Fruit fly (Drosophila melanogaster) whole organism, embryonic: ENCODE results near the gene CG12438.

Experiments used
- Abd-B ChIP-seq: fragments of 200-800 bp; sonication (Bioruptor generic); optimal IDR thresholded peaks from 2 replicates; lab custom pipeline; 2018; ENCODE audit warnings: missing biosample characterization, mild to moderate bottlenecking, missing genetic modification characterization, moderate library complexity
- Aef1 ChIP-seq: fragments of 200-800 bp; sonication (Bioruptor generic); IDR thresholded peaks from 3 replicates; pipeline ENCODE4 v1.3.6; 2022; ENCODE audit warnings: missing biosample characterization, missing genetic modification characterization
- Asciz ChIP-seq: fragments of 200-800 bp; sonication (Bioruptor generic); optimal IDR thresholded peaks from 2 replicates; lab custom pipeline; 2017; ENCODE audit warnings: missing biosample characterization, mild to moderate bottlenecking, missing genetic modification characterization, missing genetic modification reagents
- CG11398 ChIP-seq: fragments of 200-800 bp; sonication (Bioruptor generic); optimal IDR thresholded peaks from 2 replicates; lab custom pipeline; 2016; ENCODE audit warnings: missing biosample characterization, missing genetic modification characterization
- CG14667 ChIP-seq: fragments of 200-800 bp; sonication (Bioruptor generic); IDR thresholded peaks from 2 replicates; pipeline ENCODE4 v1.3.6; 2022; ENCODE audit warnings: missing biosample characterization, missing genetic modification characterization
- CG14710 ChIP-seq: fragments of 200-800 bp; sonication (Bioruptor generic); optimal IDR thresholded peaks from 3 replicates; lab custom pipeline; 2019; ENCODE audit warnings: missing biosample characterization, mild to moderate bottlenecking, missing genetic modification characterization, moderate library complexity
- CG16779 ChIP-seq: fragments of 200-800 bp; sonication (Bioruptor generic); IDR thresholded peaks from 2 replicates; pipeline ENCODE4 v1.3.6; 2022; ENCODE audit warnings: missing biosample characterization, missing genetic modification characterization
- CG17912 ChIP-seq: fragments of 200-800 bp; sonication (Bioruptor generic); optimal IDR thresholded peaks from 2 replicates; lab custom pipeline; 2018; ENCODE audit warnings: missing biosample characterization, mild to moderate bottlenecking, missing genetic modification characterization
- CG18764 ChIP-seq: fragments of 200-800 bp; sonication (Bioruptor generic); optimal IDR thresholded peaks from 3 replicates; lab custom pipeline; 2016; ENCODE audit warnings: missing biosample characterization, missing genetic modification characterization
- CG34224 ChIP-seq: fragments of 200-800 bp; sonication (Bioruptor generic); IDR thresholded peaks from 3 replicates; pipeline ENCODE4 v1.3.6; 2022; ENCODE audit warnings: missing biosample characterization, missing genetic modification characterization; ENCODE audit not compliant: partially characterized antibody
- CG4282 ChIP-seq: fragments of 200-800 bp; sonication (Bioruptor generic); optimal IDR thresholded peaks from 2 replicates; lab custom pipeline; 2016; ENCODE audit warnings: missing biosample characterization, missing genetic modification characterization
- CG4617 ChIP-seq: fragments of 200-800 bp; sonication (Bioruptor generic); optimal IDR thresholded peaks from 3 replicates; lab custom pipeline; 2016; ENCODE audit warnings: missing biosample characterization, missing genetic modification characterization, borderline replicate concordance
- CG6765 ChIP-seq: fragments of 200-800 bp; sonication (Bioruptor generic); optimal IDR thresholded peaks from 3 replicates; lab custom pipeline; 2017; ENCODE audit warnings: missing biosample characterization, mild to moderate bottlenecking, missing genetic modification characterization
- CG6854 ChIP-seq: fragments of 200-800 bp; sonication (Bioruptor generic); optimal IDR thresholded peaks from 3 replicates; lab custom pipeline; 2017; ENCODE audit warnings: missing biosample characterization, mild to moderate bottlenecking, missing genetic modification characterization
- CG9727 ChIP-seq: fragments of 200-800 bp; sonication (Bioruptor generic); optimal IDR thresholded peaks from 3 replicates; lab custom pipeline; 2017; ENCODE audit warnings: missing biosample characterization, mild to moderate bottlenecking, missing genetic modification characterization
- CG9817 ChIP-seq: fragments of 200-800 bp; sonication (Bioruptor generic); optimal IDR thresholded peaks from 2 replicates; lab custom pipeline; 2018; ENCODE audit warnings: missing biosample characterization, mild to moderate bottlenecking, missing genetic modification characterization, moderate library complexity
- CG9876 ChIP-seq: fragments of 200-800 bp; sonication (Bioruptor generic); optimal IDR thresholded peaks from 2 replicates; lab custom pipeline; 2016; ENCODE audit warnings: missing biosample characterization, missing genetic modification characterization
- Deaf1 ChIP-seq: fragments of 200-800 bp; optimal IDR thresholded peaks from 3 replicates; lab custom pipeline; 2019; ENCODE audit warnings: missing biosample characterization, mild to moderate bottlenecking, missing genetic modification characterization, moderate library complexity
- Ets65A ChIP-seq: fragments of 200-800 bp; sonication (Bioruptor generic); peaks from one replicate; lab custom pipeline; 2016; ENCODE audit warnings: missing biosample characterization, missing genetic modification characterization
- HLH3B ChIP-seq: fragments of 200-800 bp; sonication (Bioruptor generic); IDR thresholded peaks from 2 replicates; pipeline ENCODE4 v1.3.6; 2022; ENCODE audit warnings: missing biosample characterization, missing genetic modification characterization
- Hmx ChIP-seq: fragments of 200-800 bp; sonication (Bioruptor generic); optimal IDR thresholded peaks from 2 replicates; lab custom pipeline; 2016; ENCODE audit warnings: missing biosample characterization, missing genetic modification characterization
- Jarid2 ChIP-seq: fragments of 200-800 bp; sonication (Bioruptor generic); optimal IDR thresholded peaks from 3 replicates; lab custom pipeline; 2017; ENCODE audit warnings: mild to moderate bottlenecking, missing biosample characterization, missing genetic modification reagents, missing genetic modification characterization
- Med ChIP-seq: fragments of 200-800 bp; sonication (Bioruptor generic); peaks from one replicate; lab custom pipeline; 2016; ENCODE audit warnings: missing biosample characterization, missing genetic modification characterization, mild to moderate bottlenecking, inconsistent platforms, moderate library complexity
- Oaz ChIP-seq: fragments of 200-800 bp; sonication (Bioruptor generic); IDR thresholded peaks from 2 replicates; pipeline ENCODE4 v1.3.6; 2022; ENCODE audit warnings: missing biosample characterization, missing genetic modification characterization
- Opbp ChIP-seq: fragments of 200-800 bp; sonication (Bioruptor generic); IDR thresholded peaks from 3 replicates; pipeline ENCODE4 v1.3.6; 2022; ENCODE audit warnings: missing biosample characterization, missing genetic modification characterization; ENCODE audit not compliant: partially characterized antibody
- ac ChIP-seq: fragments of 200-800 bp; sonication (Bioruptor generic); optimal IDR thresholded peaks from 3 replicates; lab custom pipeline; 2017; ENCODE audit warnings: missing biosample characterization, mild to moderate bottlenecking, missing genetic modification characterization
- bowl ChIP-seq: fragments of 200-800 bp; sonication (Bioruptor generic); IDR thresholded peaks from 2 replicates; pipeline ENCODE4 v1.3.6; 2022; ENCODE audit warnings: missing biosample characterization, missing genetic modification characterization
- cg ChIP-seq: fragments of 200-800 bp; sonication (Bioruptor generic); optimal IDR thresholded peaks from 3 replicates; lab custom pipeline; 2019; ENCODE audit warnings: missing biosample characterization, mild to moderate bottlenecking, missing genetic modification characterization, moderate library complexity
- corto ChIP-seq: fragments of 200-800 bp; sonication (Bioruptor generic); optimal IDR thresholded peaks from 2 replicates; lab custom pipeline; 2016; ENCODE audit warnings: missing biosample characterization, mild to moderate bottlenecking, missing genetic modification characterization, moderate library complexity
- crc ChIP-seq: fragments of 200-800 bp; sonication (Bioruptor generic); optimal IDR thresholded peaks from 2 replicates; lab custom pipeline; 2016; ENCODE audit warnings: missing biosample characterization, missing genetic modification characterization
- croc ChIP-seq: fragments of 200-800 bp; sonication (Bioruptor generic); conservative IDR thresholded peaks from 3 replicates; pipeline ENCODE4 v1.3.6; 2022; ENCODE audit warnings: missing biosample characterization, missing genetic modification characterization
- hbn ChIP-seq: fragments of 200-800 bp; sonication (Bioruptor generic); IDR thresholded peaks from 2 replicates; pipeline ENCODE4 v1.3.6; 2022; ENCODE audit warnings: missing biosample characterization, missing genetic modification characterization; ENCODE audit not compliant: partially characterized antibody
- ind ChIP-seq: fragments of 200-800 bp; sonication (Bioruptor generic); optimal IDR thresholded peaks from 3 replicates; lab custom pipeline; 2016; ENCODE audit warnings: missing biosample characterization, missing genetic modification characterization
- inv ChIP-seq: fragments of 200-800 bp; sonication (Bioruptor generic); IDR thresholded peaks from 2 replicates; pipeline ENCODE4 v1.3.6; 2022; ENCODE audit warnings: missing biosample characterization, missing genetic modification characterization; ENCODE audit not compliant: partially characterized antibody
- jing ChIP-seq: fragments of 200-800 bp; sonication (Bioruptor generic); optimal IDR thresholded peaks from 2 replicates; lab custom pipeline; 2018; ENCODE audit warnings: missing biosample characterization, mild to moderate bottlenecking, missing genetic modification characterization
- klu ChIP-seq: fragments of 200-800 bp; sonication (Bioruptor generic); IDR thresholded peaks from 2 replicates; pipeline ENCODE4 v1.3.6; 2022; ENCODE audit warnings: missing biosample characterization, missing genetic modification characterization
- lola ChIP-seq, 3 experiments: fragments of >200 bp in 2 of 3; fragments of 200-800 bp in 1 of 3; sonication (Bioruptor generic) in 1 of 3; optimal IDR thresholded peaks; 2 replicates each; lab custom pipeline; 2017 to 2019; ENCODE audit warnings: missing biosample characterization in 3 of 3, missing genetic modification characterization in 3 of 3, mild to moderate bottlenecking in 1 of 3, moderate library complexity in 1 of 3
- mld ChIP-seq: fragments of 200-800 bp; sonication (Bioruptor generic); IDR thresholded peaks from 3 replicates; pipeline ENCODE4 v1.3.6; 2022; ENCODE audit warnings: missing biosample characterization, missing genetic modification characterization; ENCODE audit not compliant: partially characterized antibody
- pan ChIP-seq, 4 experiments: fragments of >200 bp in 3 of 4; fragments of 200-800 bp in 1 of 4; sonication (Bioruptor generic) in 1 of 4; optimal IDR thresholded peaks in 3 of 4; IDR thresholded peaks in 1 of 4; 2 replicates each; pipeline versions ENCODE4 v1.3.6 to Lab custom; 2017 to 2022; ENCODE audit warnings: missing biosample characterization in 2 of 4, missing genetic modification characterization in 2 of 4, mixed read lengths in 1 of 4
- prd ChIP-seq, 3 experiments: fragments of >200 bp in 2 of 3; fragments of 200-800 bp in 1 of 3; sonication (Bioruptor generic) in 1 of 3; optimal IDR thresholded peaks in 2 of 3; IDR thresholded peaks in 1 of 3; 2 replicates in 2 of 3; 3 replicates in 1 of 3; pipeline versions ENCODE4 v1.3.6 to Lab custom; 2017 to 2022; ENCODE audit warnings: missing biosample characterization in 1 of 3, missing genetic modification characterization in 1 of 3
- pros ChIP-seq: fragments of 200-800 bp; sonication (Bioruptor generic); optimal IDR thresholded peaks from 3 replicates; lab custom pipeline; 2019; ENCODE audit warnings: missing biosample characterization, mild to moderate bottlenecking, missing genetic modification characterization, moderate library complexity
- sisA ChIP-seq: fragments of 200-800 bp; sonication (Bioruptor generic); IDR thresholded peaks from 2 replicates; pipeline ENCODE4 v1.3.6; 2022; ENCODE audit warnings: missing biosample characterization, missing genetic modification characterization
- ttk ChIP-seq: fragments of 200-800 bp; sonication (Bioruptor generic); IDR thresholded peaks from 2 replicates; pipeline ENCODE4 v2.1.2; 2022; ENCODE audit warnings: missing biosample characterization, missing genetic modification characterization
- tup ChIP-seq: fragments of 200-800 bp; sonication (Bioruptor generic); optimal IDR thresholded peaks from 2 replicates; lab custom pipeline; 2016; ENCODE audit warnings: missing biosample characterization, mild to moderate bottlenecking, missing genetic modification characterization, moderate library complexity
- usp ChIP-seq: fragments of >200 bp; optimal IDR thresholded peaks from 2 replicates; lab custom pipeline; 2017; ENCODE audit warnings: missing biosample characterization, missing genetic modification characterization
- wdn ChIP-seq: fragments of 200-800 bp; sonication (Bioruptor generic); IDR thresholded peaks from 2 replicates; pipeline ENCODE4 v1.3.6; 2022; ENCODE audit warnings: missing biosample characterization, missing genetic modification characterization
- z ChIP-seq: fragments of 200-800 bp; sonication (Bioruptor generic); IDR thresholded peaks from 3 replicates; pipeline ENCODE4 v1.3.6; 2022; ENCODE audit warnings: missing biosample characterization, missing genetic modification characterization

CG12438 gene

DNA sequence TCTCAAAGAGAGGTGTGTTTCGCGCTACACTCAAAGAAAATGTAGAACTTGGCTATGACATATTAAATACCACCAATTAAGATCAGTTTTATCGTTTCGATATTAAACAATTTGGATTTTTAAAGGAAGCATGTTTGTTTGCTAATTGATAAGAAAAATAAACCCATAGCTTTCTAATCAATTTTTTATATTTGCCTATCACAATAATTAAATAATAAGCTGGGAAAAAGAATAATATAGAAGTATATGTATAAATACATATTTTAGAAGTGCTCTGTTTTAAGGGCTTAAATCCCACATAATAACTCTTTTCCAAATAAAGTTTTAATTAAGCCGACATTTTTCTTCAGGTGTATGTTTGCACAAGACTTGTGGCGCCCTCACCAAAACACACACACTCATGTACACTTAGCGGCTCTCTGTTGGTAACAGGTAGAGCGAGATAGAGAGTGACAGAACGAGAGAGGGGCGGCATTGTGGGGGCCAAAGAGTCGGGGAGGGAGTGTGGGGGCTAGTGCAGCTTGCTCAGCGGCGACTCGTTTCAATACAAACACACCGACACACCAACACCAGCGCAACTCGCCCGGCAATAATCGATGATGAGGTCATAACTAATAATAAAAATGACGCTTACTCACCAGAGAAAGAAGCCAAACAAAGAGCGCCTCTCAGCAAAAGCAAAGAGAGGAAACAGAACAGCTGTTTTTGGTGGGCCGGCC lies 34.3 kb upstream of the CG12438 start (continued):
- no peak for TF ChIP-seq prd (optimal IDR thresholded peaks at IDR 0.05; lab: Kevin White, UChicago)
- TF ChIP-seq prd (GFP tag; IDR thresholded peaks at IDR 0.05; lab: Robert Waterston, UW) = peak; percentile 74
- TF ChIP-seq inv = no peak
- TF ChIP-seq Abd-B (GFP tag; lab: Kevin White, UChicago) = peak; percentile 86
- TF ChIP-seq z (GFP tag; lab: Robert Waterston, UW) = 0 out of 3 replicates have a peak, but pooled peaks have one; percentile 37
- peak; percentile 83 for TF ChIP-seq klu (GFP tag; lab: Robert Waterston, UW)
- TF ChIP-seq CG17912 (GFP tag; lab: Kevin White, UChicago) = no peak
- no peak for TF ChIP-seq Opbp (GFP tag; lab: Robert Waterston, UW)
- TF ChIP-seq CG18764 (GFP tag; lab: Kevin White, UChicago) = peak; percentile 71
- peak; percentile 8; the same call in 1 of the 2 replicates for TF ChIP-seq Oaz (GFP tag; lab: Robert Waterston, UW)
- peak; percentile 75; the same call in 1 of the 2 replicates for TF ChIP-seq HLH3B
- TF ChIP-seq jing (GFP tag; lab: Kevin White, UChicago) = peak; percentile 43
- TF ChIP-seq tup (GFP tag; lab: Kevin White, UChicago) = peak; percentile 30
- TF ChIP-seq CG4617 (GFP tag; lab: Kevin White, UChicago) = peak; percentile 60
- TF ChIP-seq Asciz (GFP tag; lab: Kevin White, UChicago) = peak; percentile 87
- TF ChIP-seq Hmx = peak; percentile 66
- TF ChIP-seq Med (GFP tag; lab: Kevin White, UChicago) = peak; percentile 90
- TF ChIP-seq ttk (GFP tag; lab: Robert Waterston, UW) = peak; percentile 73; the same call in 1 of the 2 replicates
- peak; percentile 95 for TF ChIP-seq cg
- peak; percentile 87 for TF ChIP-seq CG6765
- TF ChIP-seq CG9817 (tag; lab: Kevin White, UChicago) = peak; percentile 86
- peak; percentile 96 for TF ChIP-seq CG9727 (GFP tag; lab: Kevin White, UChicago)
- no peak for TF ChIP-seq bowl (GFP tag; lab: Robert Waterston, UW)
- TF ChIP-seq Deaf1 (tag; lab: Kevin White, UChicago) = peak; percentile 80
- TF ChIP-seq CG34224 = peak; percentile 76
- TF ChIP-seq CG11398 (GFP tag; lab: Kevin White, UChicago) = no peak
- no peak for TF ChIP-seq CG9876
- TF ChIP-seq CG16779 (GFP tag; lab: Robert Waterston, UW) = peak; percentile 58
- TF ChIP-seq wdn (GFP tag; lab: Robert Waterston, UW) = peak; percentile 84
- peak; percentile 47 for TF ChIP-seq pros
- no peak for TF ChIP-seq ac (GFP tag; lab: Kevin White, UChicago)
- TF ChIP-seq CG14710 (tag; lab: Kevin White, UChicago) = peak; percentile 85
- TF ChIP-seq Ets65A = peak; percentile 93
- TF ChIP-seq CG6854 (GFP tag; lab: Kevin White, UChicago) = peak; percentile 88
- peak; percentile 87 for TF ChIP-seq ind (GFP tag; lab: Kevin White, UChicago)
- peak; percentile 42; the same call in 1 of the 2 replicates for TF ChIP-seq CG14667 (GFP tag; lab: Robert Waterston, UW)
- peak; percentile 20; the same call in 1 of the 2 replicates for TF ChIP-seq hbn
- TF ChIP-seq sisA (GFP tag; lab: Robert Waterston, UW) = peak; percentile 70
- peak; percentile 63 for TF ChIP-seq Jarid2 (GFP tag; lab: Kevin White, UChicago)
- TF ChIP-seq lola (GFP tag; optimal IDR thresholded peaks at IDR 0.05; lab: Kevin White, UChicago) = peak in 1 of 3 experiments; percentile 85
- TF ChIP-seq pan (optimal IDR thresholded peaks at IDR 0.05; lab: Kevin White, UChicago) = no peak
- peak in 1 of 2 experiments; percentile 59 for TF ChIP-seq pan (GFP tag; optimal IDR thresholded peaks at IDR 0.05 in 1 of 2, IDR thresholded peaks at IDR 0.05 in 1 of 2)
- TF ChIP-seq crc (GFP tag; lab: Kevin White, UChicago) = peak; percentile 60
- no peak for TF ChIP-seq corto (GFP tag; lab: Kevin White, UChicago)
- TF ChIP-seq Aef1 (GFP tag; lab: Robert Waterston, UW) = peak; percentile 77
- TF ChIP-seq mld (GFP tag; lab: Robert Waterston, UW) = no peak
- TF ChIP-seq usp = no peak
- no peak for TF ChIP-seq CG4282
- peak; percentile 49; the same call in 2 of the 3 replicates for TF ChIP-seq croc (GFP tag; lab: Robert Waterston, UW)
